Worm (Caenorhabditis elegans) whole organism, L3 larva: ENCODE measurements around the gene idpc-7.

Source experiments
- R02D3.7 ChIP-seq: fragments of 150-350 bp; optimal IDR thresholded peaks from 2 replicates; lab custom pipeline; 2014; ENCODE audit warnings: missing biosample characterization, missing genetic modification characterization
- ZK546.5 ChIP-seq: sonication (generic microtip); optimal IDR thresholded peaks from 2 replicates; lab custom pipeline; 2017; ENCODE audit warnings: missing biosample characterization, missing genetic modification characterization
- ceh-28 ChIP-seq: fragments of 150-350 bp; optimal IDR thresholded peaks from 2 replicates; lab custom pipeline; 2014; ENCODE audit warnings: missing biosample characterization, missing genetic modification reagents, missing genetic modification characterization
- ceh-9 ChIP-seq: sonication (generic microtip); optimal IDR thresholded peaks from 2 replicates; lab custom pipeline; 2018; ENCODE audit warnings: missing biosample characterization, missing genetic modification characterization
- egl-5 ChIP-seq: fragments of 150-350 bp; optimal IDR thresholded peaks from 2 replicates; lab custom pipeline; 2017; ENCODE audit warnings: missing biosample characterization, missing genetic modification reagents, missing genetic modification characterization, inconsistent platforms
- elt-1 ChIP-seq: fragments of 150-350 bp; optimal IDR thresholded peaks from 2 replicates; lab custom pipeline; 2014; ENCODE audit warnings: missing biosample characterization, missing genetic modification characterization
- elt-3 ChIP-seq, 3 experiments: fragments of 150-350 bp in 1 of 3; sonication (generic microtip) in 2 of 3; optimal IDR thresholded peaks; 2 replicates in 2 of 3; 4 replicates in 1 of 3; lab custom pipeline; 2014 to 2017; ENCODE audit warnings: missing biosample characterization in 3 of 3, missing genetic modification characterization in 3 of 3
- fkh-10 ChIP-seq: sonication (generic microtip); optimal IDR thresholded peaks from 2 replicates; lab custom pipeline; 2017; ENCODE audit warnings: missing biosample characterization, missing genetic modification reagents, missing genetic modification characterization
- hmg-11 ChIP-seq: sonication (generic microtip); optimal IDR thresholded peaks from 2 replicates; lab custom pipeline; 2016; ENCODE audit warnings: missing genetic modification characterization, missing compliant biosample characterization
- jun-1 ChIP-seq: fragments of 150-350 bp; optimal IDR thresholded peaks from 2 replicates; lab custom pipeline; 2014; ENCODE audit warnings: missing biosample characterization, missing genetic modification reagents, missing genetic modification characterization
- lin-15B ChIP-seq: fragments of 150-350 bp; optimal IDR thresholded peaks from 2 replicates; lab custom pipeline; 2014; ENCODE audit warnings: missing biosample characterization, missing genetic modification characterization
- lin-39 ChIP-seq: fragments of 150-350 bp; optimal IDR thresholded peaks from 2 replicates; lab custom pipeline; 2018; ENCODE audit warnings: missing biosample characterization, missing genetic modification reagents, missing genetic modification characterization
- lsy-12 ChIP-seq: sonication (generic microtip); optimal IDR thresholded peaks from 2 replicates; lab custom pipeline; 2016; ENCODE audit warnings: mild to moderate bottlenecking, missing genetic modification characterization, missing compliant biosample characterization
- mdl-1 ChIP-seq: fragments of 150-350 bp; optimal IDR thresholded peaks from 2 replicates; lab custom pipeline; 2014; ENCODE audit warnings: missing biosample characterization, missing genetic modification characterization
- mml-1 ChIP-seq: fragments of 150-350 bp; sonication (generic microtip); optimal IDR thresholded peaks from 3 replicates; lab custom pipeline; 2014; ENCODE audit warnings: missing biosample characterization, missing genetic modification characterization
- nfya-1 ChIP-seq: sonication (generic microtip); optimal IDR thresholded peaks from 2 replicates; lab custom pipeline; 2017; ENCODE audit warnings: missing genetic modification characterization, mild to moderate bottlenecking, missing compliant biosample characterization, antibody characterized with exemption, moderate library complexity; ENCODE audit not compliant: insufficient read depth
- nhr-11 ChIP-seq: fragments of 150-350 bp; optimal IDR thresholded peaks from 2 replicates; lab custom pipeline; 2014; ENCODE audit warnings: missing biosample characterization, missing genetic modification characterization
- nhr-12 ChIP-seq: fragments of 150-350 bp; optimal IDR thresholded peaks from 2 replicates; lab custom pipeline; 2014; ENCODE audit warnings: missing biosample characterization, missing genetic modification characterization
- nhr-23 ChIP-seq: fragments of 150-350 bp; optimal IDR thresholded peaks from 2 replicates; lab custom pipeline; 2014; ENCODE audit warnings: missing biosample characterization, missing genetic modification reagents, missing genetic modification characterization
- nhr-25 ChIP-seq: sonication (generic microtip); optimal IDR thresholded peaks from 2 replicates; lab custom pipeline; 2017; ENCODE audit warnings: missing biosample characterization, missing genetic modification characterization
- nhr-28 ChIP-seq: fragments of 150-350 bp; optimal IDR thresholded peaks from 2 replicates; lab custom pipeline; 2014; ENCODE audit warnings: missing biosample characterization, missing genetic modification characterization
- nhr-43 ChIP-seq: sonication (generic microtip); optimal IDR thresholded peaks from 2 replicates; lab custom pipeline; 2016; ENCODE audit warnings: mild to moderate bottlenecking, missing genetic modification characterization, missing compliant biosample characterization; ENCODE audit not compliant: poor library complexity, severe bottlenecking
- nhr-67 ChIP-seq: fragments of 150-350 bp; optimal IDR thresholded peaks from 2 replicates; lab custom pipeline; 2014; ENCODE audit warnings: missing biosample characterization, missing genetic modification characterization
- nhr-76 ChIP-seq: fragments of 150-350 bp; sonication (generic microtip); optimal IDR thresholded peaks from 5 replicates; lab custom pipeline; 2014; ENCODE audit warnings: missing biosample characterization, missing genetic modification characterization
- nhr-77 ChIP-seq: fragments of 150-350 bp; optimal IDR thresholded peaks from 2 replicates; lab custom pipeline; 2014; ENCODE audit warnings: missing biosample characterization, missing genetic modification characterization
- pha-4 ChIP-seq: fragments of 150-350 bp; optimal IDR thresholded peaks from 2 replicates; lab custom pipeline; 2014; ENCODE audit warnings: missing biosample characterization, missing genetic modification reagents, missing genetic modification characterization
- skn-1 ChIP-seq: fragments of 150-350 bp; optimal IDR thresholded peaks from 2 replicates; lab custom pipeline; 2014; ENCODE audit warnings: missing biosample characterization, missing genetic modification characterization
- snpc-4 ChIP-seq: fragments of 150-350 bp; optimal IDR thresholded peaks from 2 replicates; lab custom pipeline; 2014; ENCODE audit warnings: missing biosample characterization, missing genetic modification characterization
- tbx-2 ChIP-seq: sonication (generic microtip); optimal IDR thresholded peaks from 2 replicates; lab custom pipeline; 2016; ENCODE audit warnings: mild to moderate bottlenecking, missing genetic modification characterization, missing compliant biosample characterization
- unc-39 ChIP-seq: sonication (generic microtip); optimal IDR thresholded peaks from 4 replicates; lab custom pipeline; 2017; ENCODE audit warnings: missing biosample characterization, missing genetic modification characterization
- unc-62 ChIP-seq: fragments of 150-350 bp; sonication (generic microtip); optimal IDR thresholded peaks from 4 replicates; lab custom pipeline; 2014; ENCODE audit warnings: missing biosample characterization, missing genetic modification reagents, missing genetic modification characterization
- zag-1 ChIP-seq: fragments of 150-350 bp; optimal IDR thresholded peaks from 2 replicates; lab custom pipeline; 2014; ENCODE audit warnings: missing biosample characterization, missing genetic modification characterization
- ztf-4 ChIP-seq: fragments of 150-350 bp; optimal IDR thresholded peaks from 2 replicates; lab custom pipeline; 2014; ENCODE audit warnings: missing biosample characterization, missing genetic modification characterization

idpc-7 gene

ce11 chrV:9618919-9619318, at the start of gene idpc-7:
idpc-7 (minus strand) TSS chrV:9619019.
- TF ChIP-seq nhr-25 (tag; lab: Kevin White, UChicago) (no peak), nhr-28 (tag; lab: Kevin White, UChicago) (no peak), elt-1 (no peak), ceh-28 (no peak), elt-3 (tag; optimal IDR thresholded peaks at IDR 0.05; lab: Kevin White, UChicago) (no peak), unc-39 (tag; lab: Kevin White, UChicago) (no peak), nhr-67 (tag; lab: Kevin White, UChicago) (no peak), ztf-4 (tag; lab: Kevin White, UChicago) (no peak), mml-1 (tag; lab: Kevin White, UChicago) (no peak), jun-1 (tag; lab: Kevin White, UChicago) (no peak)

ce11 chrV:9666394-9666793, 47.6 kb upstream of the idpc-7 start, which contains the start of gene ZK287.1:
ZK287.1 (plus strand) TSS chrV:9666694.
- TF ChIP-seq lin-39 (tag; lab: Kevin White, UChicago) (peak; percentile 15), zag-1 (no peak), nfya-1 (peak; percentile 27), tbx-2 (tag; lab: Kevin White, UChicago) (no peak), mml-1 (tag; lab: Kevin White, UChicago) (no peak), ZK546.5 (no peak), ceh-9 (no peak), unc-39 (tag; lab: Kevin White, UChicago) (no peak), mdl-1 (tag; lab: Kevin White, UChicago) (no peak), pha-4 (no peak), R02D3.7 (tag; lab: Kevin White, UChicago) (no peak), unc-62 (GFP tag; lab: Kevin White, UChicago) (no peak)

ce11 chrV:9664620-9665019, 45.8 kb upstream of the idpc-7 start:
- TF ChIP-seq nhr-76 (no peak), lin-39 (tag; lab: Kevin White, UChicago) (peak; percentile 74), mdl-1 (tag; lab: Kevin White, UChicago) (peak; percentile 43), fkh-10 (GFP tag; lab: Kevin White, UChicago) (peak; percentile 78), skn-1 (tag; lab: Kevin White, UChicago) (no peak), ceh-28 (no peak), nhr-11 (tag; lab: Kevin White, UChicago) (no peak), nhr-12 (tag; lab: Kevin White, UChicago) (no peak), jun-1 (tag; lab: Kevin White, UChicago) (no peak), nhr-77 (no peak), R02D3.7 (tag; lab: Kevin White, UChicago) (no peak), lin-15B (tag; lab: Kevin White, UChicago) (peak; percentile 29), elt-1 (no peak), nfya-1 (peak; percentile 59)
- TF ChIP-seq, all 47 proteins: peak for 5

ce11 chrV:9663948-9664347, 45.1 kb upstream of the idpc-7 start:
- TF ChIP-seq mml-1 (tag; lab: Kevin White, UChicago), result no peak
- no peak for TF ChIP-seq nfya-1
- TF ChIP-seq snpc-4 (tag; lab: Kevin White, UChicago), result no peak
- TF ChIP-seq ztf-4 (tag; lab: Kevin White, UChicago), result no peak
- TF ChIP-seq nhr-43 (tag; lab: Kevin White, UChicago), result no peak
- no peak for TF ChIP-seq skn-1 (tag; lab: Kevin White, UChicago)
- no peak for TF ChIP-seq lsy-12 (tag; lab: Kevin White, UChicago)
- TF ChIP-seq nhr-25 (tag; lab: Kevin White, UChicago), result no peak
- no peak for TF ChIP-seq nhr-28 (tag; lab: Kevin White, UChicago)
- TF ChIP-seq egl-5 (tag; lab: Kevin White, UChicago), result no peak
- no peak for TF ChIP-seq elt-1
- no peak for TF ChIP-seq fkh-10 (GFP tag; lab: Kevin White, UChicago)
- TF ChIP-seq nhr-23 (tag; lab: Kevin White, UChicago), result no peak

- TF ChIP-seq elt-1 (no peak), mdl-1 (tag; lab: Kevin White, UChicago) (no peak), hmg-11 (no peak), ZK546.5 (no peak), nhr-67 (tag; lab: Kevin White, UChicago) (no peak), nhr-25 (tag; lab: Kevin White, UChicago) (no peak), jun-1 (tag; lab: Kevin White, UChicago) (no peak), fkh-10 (GFP tag; lab: Kevin White, UChicago) (no peak), nhr-76 (no peak), elt-3 (tag; optimal IDR thresholded peaks at IDR 0.05; lab: Kevin White, UChicago) (no peak)
These were observed 42.7 kb upstream of the idpc-7 start, which contains the start of gene pitr-4 for ce11 chrV:9661514-9661913. pitr-4 (minus strand) TSS chrV:9661614.
